Worm (Caenorhabditis elegans): ENCODE data around the gene trm-1.

trm-1 gene

DNA sequence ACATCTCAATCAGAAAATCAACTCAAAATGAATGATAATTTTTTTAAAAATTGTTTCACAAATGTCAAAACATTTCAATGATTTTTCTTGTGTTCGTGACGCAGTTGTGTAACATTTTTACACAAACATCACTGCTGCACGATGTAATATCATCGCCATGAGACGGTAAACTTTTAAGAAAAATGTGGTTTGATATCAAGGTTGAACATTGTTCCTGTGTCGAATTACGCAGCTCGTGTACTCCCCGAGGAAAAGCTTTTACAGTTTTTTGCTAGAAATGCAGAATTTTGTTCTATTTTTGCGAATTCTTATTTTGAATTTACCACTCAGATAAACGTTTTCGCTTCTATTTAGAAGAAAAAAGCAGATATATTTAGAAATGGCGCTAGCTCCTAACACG, 12.2 kb upstream of the trm-1 start:
- TF ChIP-seq ztf-23 (GFP tag; IDR thresholded peaks at IDR 0.05) (no peak), flt-1 (GFP tag; IDR thresholded peaks at IDR 0.05) (no peak), T22C8.4 (GFP tag; IDR thresholded peaks at IDR 0.05) (no peak), ref-1 (GFP tag; conservative IDR thresholded peaks at IDR 0.05) (no peak), ztf-29 (GFP tag; IDR thresholded peaks at IDR 0.05) (no peak), cog-1 (tag; optimal IDR thresholded peaks at IDR 0.05) (no peak), med-1 (GFP tag; optimal IDR thresholded peaks at IDR 0.05; ENCODE audit: insufficient read depth) (no peak), klf-2 (GFP tag; conservative IDR thresholded peaks at IDR 0.05) (no peak), tab-1 (GFP tag; IDR thresholded peaks at IDR 0.05) (no peak)

DNA sequence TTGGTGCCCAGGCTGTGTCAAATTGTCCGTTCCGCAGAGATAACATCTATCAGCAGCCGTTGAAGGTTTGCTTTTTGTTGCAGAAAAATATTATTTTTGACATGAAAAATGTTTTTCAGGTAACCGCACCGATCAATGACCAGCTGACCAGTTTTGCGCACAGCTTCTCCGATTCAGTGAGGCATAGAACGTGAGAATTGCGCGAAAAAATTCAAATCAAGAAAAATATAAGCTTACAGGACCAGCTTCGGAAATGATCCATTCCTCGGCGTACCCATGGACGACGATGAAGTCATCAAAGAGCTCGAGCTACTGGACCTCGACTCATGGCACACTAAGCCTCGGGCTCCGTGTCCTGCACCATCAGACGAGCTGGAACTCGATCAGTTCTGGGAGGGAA, 9.1 kb upstream of the trm-1 start:
- TF ChIP-seq cog-1 (tag; optimal IDR thresholded peaks at IDR 0.05), result no peak
- no peak for TF ChIP-seq ztf-29 (GFP tag; IDR thresholded peaks at IDR 0.05)
- TF ChIP-seq klf-2 (GFP tag; conservative IDR thresholded peaks at IDR 0.05), result no peak
- no peak for TF ChIP-seq med-1 (GFP tag; optimal IDR thresholded peaks at IDR 0.05; ENCODE audit: insufficient read depth)
- TF ChIP-seq tab-1 (GFP tag; IDR thresholded peaks at IDR 0.05), result no peak
- TF ChIP-seq flt-1 (GFP tag; IDR thresholded peaks at IDR 0.05), result no peak
- TF ChIP-seq ref-1 (GFP tag; conservative IDR thresholded peaks at IDR 0.05), result no peak
- no peak for TF ChIP-seq ztf-23 (GFP tag; IDR thresholded peaks at IDR 0.05)
- TF ChIP-seq T22C8.4 (GFP tag; IDR thresholded peaks at IDR 0.05), result no peak

DNA sequence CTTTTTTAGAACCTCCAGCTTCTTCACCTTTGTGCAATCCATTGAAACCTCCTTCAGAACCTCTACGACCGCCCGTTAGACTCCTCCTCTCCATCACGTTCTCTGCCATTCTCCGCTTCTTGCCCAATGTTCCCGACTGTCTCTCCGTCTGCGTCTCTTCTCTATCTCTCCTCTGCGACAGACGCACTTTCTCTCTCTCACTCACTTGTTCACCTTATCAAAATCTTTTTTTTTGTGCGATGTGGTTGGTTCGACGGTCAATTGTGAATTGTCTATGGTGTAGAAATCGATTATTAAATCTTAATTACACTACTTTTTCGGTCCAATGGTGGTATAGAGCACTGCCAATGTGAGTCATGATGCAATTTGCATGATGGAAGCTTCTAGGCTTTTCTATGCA, 8.0 kb upstream of the trm-1 start, which contains the start of gene atfs-1:
Gene atfs-1, plus strand, starts transcription at position 213 of the 400 bp plus-strand sequence.
- TF ChIP-seq tab-1 (GFP tag; IDR thresholded peaks at IDR 0.05), result no peak
- TF ChIP-seq T22C8.4 (GFP tag; IDR thresholded peaks at IDR 0.05), result no peak
- no peak for TF ChIP-seq cog-1 (tag; optimal IDR thresholded peaks at IDR 0.05)
- TF ChIP-seq flt-1 (GFP tag; IDR thresholded peaks at IDR 0.05), result no peak
- no peak for TF ChIP-seq ztf-23 (GFP tag; IDR thresholded peaks at IDR 0.05)
- TF ChIP-seq ztf-29 (GFP tag; IDR thresholded peaks at IDR 0.05), result no peak
- no peak for TF ChIP-seq med-1 (GFP tag; optimal IDR thresholded peaks at IDR 0.05; ENCODE audit: insufficient read depth)
- TF ChIP-seq ref-1 (GFP tag; conservative IDR thresholded peaks at IDR 0.05), result no peak
- no peak for TF ChIP-seq klf-2 (GFP tag; conservative IDR thresholded peaks at IDR 0.05)

DNA sequence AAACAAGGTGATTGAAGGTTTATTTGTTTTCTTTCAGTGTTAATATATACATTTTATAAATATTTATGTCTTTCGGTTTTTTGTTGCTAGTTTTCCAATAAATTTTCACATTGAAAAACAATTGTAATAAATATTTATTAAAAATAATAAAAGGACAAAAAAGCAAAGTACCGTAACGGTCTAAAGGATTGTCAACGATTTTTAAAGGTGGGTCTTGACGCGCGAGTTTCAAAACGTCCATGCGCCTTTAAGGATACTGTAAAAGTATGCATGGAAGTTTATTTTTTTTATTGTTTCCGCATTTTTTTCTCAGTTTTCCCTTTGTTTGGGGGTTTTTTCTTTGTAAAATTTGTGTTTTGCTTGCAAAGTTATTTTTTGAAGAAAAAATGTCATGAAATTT, 7.5 kb upstream of the trm-1 start:
- TF ChIP-seq tab-1 (GFP tag; IDR thresholded peaks at IDR 0.05) (no peak), cog-1 (tag; optimal IDR thresholded peaks at IDR 0.05) (no peak)

DNA sequence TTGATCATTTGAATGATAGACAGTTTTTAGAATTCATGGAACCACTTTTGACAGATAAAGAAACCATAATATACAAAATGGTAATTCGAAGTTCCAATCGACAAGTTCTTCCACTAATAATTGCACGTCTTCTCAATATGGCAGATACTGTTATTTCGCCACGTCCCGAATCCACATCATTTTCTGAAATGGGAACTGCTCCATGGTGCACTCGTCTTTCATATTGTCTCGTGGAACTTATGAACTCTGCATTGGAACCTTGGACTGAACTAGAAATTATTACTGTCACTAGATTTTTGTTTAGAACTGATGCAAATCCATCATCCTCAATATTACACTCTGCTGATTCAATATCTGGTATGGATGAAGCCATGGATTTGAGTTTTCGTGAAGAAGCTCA, 1.7 kb upstream of the trm-1 start:
- no peak for TF ChIP-seq tab-1 (GFP tag; IDR thresholded peaks at IDR 0.05)
- no peak for TF ChIP-seq med-1 (GFP tag; optimal IDR thresholded peaks at IDR 0.05; ENCODE audit: insufficient read depth)
- no peak for TF ChIP-seq T22C8.4 (GFP tag; IDR thresholded peaks at IDR 0.05)
- no peak for TF ChIP-seq ref-1 (GFP tag; conservative IDR thresholded peaks at IDR 0.05)
- TF ChIP-seq flt-1 (GFP tag; IDR thresholded peaks at IDR 0.05), result no peak
- no peak for TF ChIP-seq ztf-29 (GFP tag; IDR thresholded peaks at IDR 0.05)
- no peak for TF ChIP-seq cog-1 (tag; optimal IDR thresholded peaks at IDR 0.05)
- TF ChIP-seq ztf-23 (GFP tag; IDR thresholded peaks at IDR 0.05), result no peak
- no peak for TF ChIP-seq klf-2 (GFP tag; conservative IDR thresholded peaks at IDR 0.05)

DNA sequence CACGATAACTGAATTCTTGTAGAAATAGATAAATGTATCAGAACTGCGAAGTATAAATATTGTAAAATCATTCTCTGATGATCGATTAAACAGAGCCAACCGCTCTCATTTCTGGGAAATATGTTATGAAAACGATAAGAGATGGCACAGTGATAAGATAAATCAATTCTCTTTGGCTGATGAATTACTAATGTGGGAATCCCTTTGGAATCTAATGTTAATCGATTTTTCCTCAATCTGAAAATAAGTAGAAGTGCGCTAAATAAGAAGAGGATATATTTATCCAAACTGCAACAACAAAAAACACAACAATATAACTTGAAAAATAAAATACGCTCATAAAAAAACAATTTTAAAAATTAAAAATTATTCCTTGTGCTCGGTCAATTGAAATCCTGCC, 2.6 kb downstream of the trm-1 start, which contains the start of gene cest-2.3:
Gene cest-2.3, minus strand, starts transcription at position 101 of the 400 bp plus-strand sequence.
- no peak for TF ChIP-seq klf-2 (GFP tag; conservative IDR thresholded peaks at IDR 0.05)
- no peak for TF ChIP-seq ztf-23 (GFP tag; IDR thresholded peaks at IDR 0.05)
- TF ChIP-seq med-1 (GFP tag; optimal IDR thresholded peaks at IDR 0.05; ENCODE audit: insufficient read depth), result no peak
- no peak for TF ChIP-seq tab-1 (GFP tag; IDR thresholded peaks at IDR 0.05)
- no peak for TF ChIP-seq cog-1 (tag; optimal IDR thresholded peaks at IDR 0.05)
- TF ChIP-seq flt-1 (GFP tag; IDR thresholded peaks at IDR 0.05), result no peak
- TF ChIP-seq ztf-29 (GFP tag; IDR thresholded peaks at IDR 0.05), result no peak
- no peak for TF ChIP-seq ref-1 (GFP tag; conservative IDR thresholded peaks at IDR 0.05)
- TF ChIP-seq T22C8.4 (GFP tag; IDR thresholded peaks at IDR 0.05), result no peak

DNA sequence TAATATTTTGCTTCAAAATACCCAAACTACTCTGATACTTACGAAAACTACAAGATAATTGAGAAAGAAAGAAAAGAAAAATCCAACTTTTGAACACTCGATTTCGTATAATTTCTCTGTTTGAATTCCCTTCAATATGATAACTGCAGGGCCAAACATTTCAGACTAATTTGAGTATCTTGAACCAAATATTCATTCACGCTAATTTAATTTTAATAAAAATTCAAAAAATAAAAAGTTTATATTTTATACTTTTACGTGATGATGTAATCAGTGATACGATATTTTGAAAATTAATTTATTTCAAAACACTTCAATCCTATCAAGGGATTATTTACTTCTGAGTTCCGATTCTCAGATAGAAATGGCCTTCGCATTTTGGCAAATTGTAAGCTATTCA, 5.5 kb downstream of the trm-1 start, which contains the start of gene ZC376.8:
Gene ZC376.8, plus strand, starts transcription at position 301 of the 400 bp plus-strand sequence.
- TF ChIP-seq flt-1 (GFP tag; IDR thresholded peaks at IDR 0.05) (no peak), tab-1 (GFP tag; IDR thresholded peaks at IDR 0.05) (no peak), cog-1 (tag; optimal IDR thresholded peaks at IDR 0.05) (no peak)

DNA sequence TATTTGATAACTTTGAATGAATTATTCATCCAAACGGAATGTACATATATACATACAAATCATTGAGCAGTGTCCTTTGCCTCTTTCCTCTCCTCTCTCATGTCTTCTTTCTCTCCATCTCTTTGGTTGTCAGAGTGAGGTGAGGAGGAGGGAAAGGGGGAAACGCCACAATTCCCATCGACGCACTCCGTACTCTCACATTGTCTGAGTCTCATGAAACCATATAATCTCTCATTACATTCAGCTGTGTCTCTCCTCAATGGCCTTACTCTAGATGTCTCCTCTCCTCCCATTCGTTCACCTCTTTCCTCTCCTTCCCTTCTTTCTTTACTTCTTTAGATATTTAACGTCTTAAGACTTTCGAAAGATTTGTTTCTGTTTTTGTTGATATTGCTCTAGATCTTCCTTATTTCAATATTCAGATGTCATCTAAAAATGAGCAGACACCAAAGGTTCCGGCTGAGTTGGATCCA, 7.7 kb downstream of the trm-1 start, which contains the start of gene ceh-74:
Gene ceh-74, plus strand, starts transcription at position 423 of the 473 bp plus-strand sequence.
- TF ChIP-seq cog-1 (tag; optimal IDR thresholded peaks at IDR 0.05), result no peak

DNA sequence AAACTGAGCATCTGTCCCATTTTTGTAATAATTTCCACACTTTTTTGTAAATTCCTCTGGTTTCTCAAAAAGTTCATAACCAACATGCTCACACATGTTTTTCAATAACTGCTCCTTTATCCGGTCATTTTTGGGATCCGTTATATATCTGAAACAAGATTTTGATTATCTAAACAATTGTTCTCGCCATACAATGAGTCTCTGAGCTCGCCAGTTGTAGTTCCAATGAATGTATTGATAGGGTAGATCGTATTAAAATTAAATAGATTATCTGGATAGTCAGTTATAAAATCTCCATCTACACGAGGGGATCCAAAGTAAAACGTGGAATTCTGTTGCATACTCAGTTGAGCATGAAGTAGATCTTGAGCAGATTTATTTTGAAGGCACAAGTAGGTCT, 8.8 kb downstream of the trm-1 start:
- TF ChIP-seq med-1 (GFP tag; optimal IDR thresholded peaks at IDR 0.05; ENCODE audit: insufficient read depth) (no peak), ztf-23 (GFP tag; IDR thresholded peaks at IDR 0.05) (no peak), tab-1 (GFP tag; IDR thresholded peaks at IDR 0.05) (no peak), ztf-29 (GFP tag; IDR thresholded peaks at IDR 0.05) (no peak), cog-1 (tag; optimal IDR thresholded peaks at IDR 0.05) (no peak), T22C8.4 (GFP tag; IDR thresholded peaks at IDR 0.05) (no peak), klf-2 (GFP tag; conservative IDR thresholded peaks at IDR 0.05) (no peak), ref-1 (GFP tag; conservative IDR thresholded peaks at IDR 0.05) (no peak), flt-1 (GFP tag; IDR thresholded peaks at IDR 0.05) (no peak)

DNA sequence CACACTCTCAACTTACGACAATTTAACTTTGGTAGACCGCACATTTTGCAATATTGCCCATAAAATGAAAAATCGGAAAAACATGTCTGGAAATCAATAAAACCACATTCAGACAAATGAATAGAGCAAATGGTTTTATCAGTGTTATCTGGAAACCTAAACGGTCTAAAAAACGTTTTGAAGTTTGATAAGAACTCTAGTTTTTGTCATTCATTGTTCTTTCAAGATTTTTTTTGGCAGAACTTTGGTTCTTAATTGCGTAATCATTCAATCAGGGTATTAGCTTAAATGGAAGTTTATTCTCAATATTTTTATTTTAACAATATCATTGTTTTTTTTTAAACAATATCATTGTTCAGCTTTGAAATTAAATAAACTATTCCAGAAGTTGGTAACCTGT, 10.2 kb downstream of the trm-1 start, which contains the start of gene cest-2.2:
Gene cest-2.2, minus strand, starts transcription at position 140 of the 400 bp plus-strand sequence.
- TF ChIP-seq T22C8.4 (GFP tag; IDR thresholded peaks at IDR 0.05) (no peak), med-1 (GFP tag; optimal IDR thresholded peaks at IDR 0.05; ENCODE audit: insufficient read depth) (no peak), cog-1 (tag; optimal IDR thresholded peaks at IDR 0.05) (no peak), flt-1 (GFP tag; IDR thresholded peaks at IDR 0.05) (no peak)

DNA sequence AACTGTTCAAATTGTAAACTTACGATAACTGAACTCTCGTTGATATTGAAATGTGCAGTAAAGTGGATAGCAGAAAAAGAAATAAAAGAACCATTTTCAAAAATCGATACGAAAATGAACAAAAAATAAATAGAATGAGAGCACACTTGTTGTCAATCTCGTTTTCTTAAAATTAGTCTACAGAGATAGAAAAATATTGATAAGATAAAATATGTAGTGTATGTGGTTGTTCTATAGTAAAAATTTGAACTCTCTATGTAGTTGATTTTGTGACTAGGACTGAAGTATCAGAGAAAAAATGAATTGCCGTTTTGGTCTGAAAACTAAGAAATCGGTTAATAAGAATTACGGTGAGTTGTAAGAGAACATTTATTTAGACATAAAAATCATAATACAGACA, 14.1 kb downstream of the trm-1 start, which contains the start of gene cest-2.1:
Gene cest-2.1, minus strand, starts transcription at position 198 of the 400 bp plus-strand sequence.
- TF ChIP-seq med-1 (GFP tag; optimal IDR thresholded peaks at IDR 0.05; ENCODE audit: insufficient read depth) (no peak), ztf-23 (GFP tag; IDR thresholded peaks at IDR 0.05) (no peak), T22C8.4 (GFP tag; IDR thresholded peaks at IDR 0.05) (no peak), ref-1 (GFP tag; conservative IDR thresholded peaks at IDR 0.05) (no peak), cog-1 (tag; optimal IDR thresholded peaks at IDR 0.05) (no peak), flt-1 (GFP tag; IDR thresholded peaks at IDR 0.05) (no peak), klf-2 (GFP tag; conservative IDR thresholded peaks at IDR 0.05) (no peak), tab-1 (GFP tag; IDR thresholded peaks at IDR 0.05) (no peak), ztf-29 (GFP tag; IDR thresholded peaks at IDR 0.05) (no peak)
